Worm (Caenorhabditis elegans) whole organism, late embryonic: ENCODE measurements around the gene btb-16.

Experiments used
- C08G9.2 ChIP-seq: sonication (generic microtip); optimal IDR thresholded peaks from 2 replicates; lab custom pipeline; 2016; ENCODE audit warnings: mild to moderate bottlenecking, missing genetic modification characterization, moderate library complexity, missing compliant biosample characterization
- C38D4.7 ChIP-seq: fragments of 200-800 bp; sonication (Bioruptor generic); optimal IDR thresholded peaks from 2 replicates; lab custom pipeline; 2018; ENCODE audit warnings: mild to moderate bottlenecking, missing genetic modification characterization, moderate library complexity, missing compliant biosample characterization
- F13H6.1 ChIP-seq: sonication (generic microtip); optimal IDR thresholded peaks from 2 replicates; lab custom pipeline; 2016; ENCODE audit warnings: missing genetic modification characterization, missing compliant biosample characterization
- K09A11.1 ChIP-seq: sonication (generic microtip); optimal IDR thresholded peaks from 2 replicates; lab custom pipeline; 2017; ENCODE audit warnings: antibody characterized with exemption, mild to moderate bottlenecking, missing genetic modification characterization, missing compliant biosample characterization; ENCODE audit not compliant: insufficient read depth
- T23F11.4 ChIP-seq: fragments of 200-800 bp; sonication (Bioruptor generic); optimal IDR thresholded peaks from 2 replicates; lab custom pipeline; 2018; ENCODE audit warnings: mild to moderate bottlenecking, missing genetic modification characterization, missing compliant biosample characterization
- Y22D7AL.16 ChIP-seq: sonication (generic microtip); optimal IDR thresholded peaks from 2 replicates; lab custom pipeline; 2016; ENCODE audit warnings: missing genetic modification characterization, missing compliant biosample characterization
- ama-1 ChIP-seq: fragments of 150-350 bp; optimal IDR thresholded peaks from 2 replicates; lab custom pipeline; 2014
- ceh-14 ChIP-seq: sonication (generic microtip); optimal IDR thresholded peaks from 2 replicates; lab custom pipeline; 2016; ENCODE audit warnings: missing genotype, missing genetic modification characterization, missing compliant biosample characterization
- ceh-18 ChIP-seq: sonication (generic microtip); optimal IDR thresholded peaks from 2 replicates; lab custom pipeline; 2016; ENCODE audit warnings: missing genetic modification characterization, missing compliant biosample characterization
- ceh-19 ChIP-seq: fragments of 200-800 bp; sonication (Bioruptor generic); optimal IDR thresholded peaks from 2 replicates; lab custom pipeline; 2018; ENCODE audit warnings: mild to moderate bottlenecking, missing genetic modification characterization, missing compliant biosample characterization
- ceh-2 ChIP-seq: sonication (generic microtip); optimal IDR thresholded peaks from 2 replicates; lab custom pipeline; 2016; ENCODE audit warnings: missing genotype, missing genetic modification characterization, missing compliant biosample characterization
- ceh-24 ChIP-seq: sonication (generic microtip); optimal IDR thresholded peaks from 2 replicates; lab custom pipeline; 2016; ENCODE audit warnings: mild to moderate bottlenecking, missing genetic modification characterization, missing compliant biosample characterization
- ceh-31 ChIP-seq: sonication (generic microtip); optimal IDR thresholded peaks from 2 replicates; lab custom pipeline; 2016; ENCODE audit warnings: missing genetic modification characterization, missing compliant biosample characterization
- ceh-34 ChIP-seq: sonication (generic microtip); optimal IDR thresholded peaks from 2 replicates; lab custom pipeline; 2016; ENCODE audit warnings: mild to moderate bottlenecking, missing genetic modification characterization, missing compliant biosample characterization
- ceh-45 ChIP-seq: fragments of 200-800 bp; sonication (Bioruptor generic); IDR thresholded peaks from 2 replicates; pipeline ENCODE4 v1.3.6; 2022; ENCODE audit warnings: missing genetic modification reagents, missing genetic modification characterization, missing compliant biosample characterization
- dmd-4 ChIP-seq: sonication (generic microtip); optimal IDR thresholded peaks from 2 replicates; lab custom pipeline; 2016; ENCODE audit warnings: borderline replicate concordance, missing genetic modification characterization, missing compliant biosample characterization
- elt-2 ChIP-seq: sonication (generic microtip); optimal IDR thresholded peaks from 2 replicates; lab custom pipeline; 2016; ENCODE audit warnings: missing genetic modification reagents, missing genetic modification characterization, missing compliant biosample characterization
- fax-1 ChIP-seq: sonication (generic microtip); optimal IDR thresholded peaks from 2 replicates; lab custom pipeline; 2016; ENCODE audit warnings: missing genotype, missing genetic modification characterization, missing compliant biosample characterization
- fkh-10 ChIP-seq: fragments of 150-350 bp; optimal IDR thresholded peaks from 2 replicates; lab custom pipeline; 2014; ENCODE audit warnings: missing biosample characterization, missing genetic modification reagents, missing genetic modification characterization
- gmeb-2 ChIP-seq: sonication (generic microtip); optimal IDR thresholded peaks from 2 replicates; lab custom pipeline; 2016; ENCODE audit warnings: missing genetic modification characterization, inconsistent platforms, missing compliant biosample characterization
- hlh-30 ChIP-seq: sonication (generic microtip); optimal IDR thresholded peaks from 2 replicates; lab custom pipeline; 2017; ENCODE audit warnings: antibody characterized with exemption, missing genetic modification characterization, missing compliant biosample characterization; ENCODE audit not compliant: insufficient read depth
- hlh-6 ChIP-seq: sonication (generic microtip); optimal IDR thresholded peaks from 2 replicates; lab custom pipeline; 2016; ENCODE audit warnings: missing genotype, missing genetic modification characterization, missing compliant biosample characterization
- hlh-8 ChIP-seq: sonication (generic microtip); optimal IDR thresholded peaks from 2 replicates; lab custom pipeline; 2016; ENCODE audit warnings: missing genotype, missing genetic modification characterization, missing compliant biosample characterization
- lim-6 ChIP-seq: sonication (generic microtip); optimal IDR thresholded peaks from 2 replicates; lab custom pipeline; 2016; ENCODE audit warnings: missing genetic modification characterization, missing compliant biosample characterization
- lin-11 ChIP-seq: fragments of 200-800 bp; sonication (Bioruptor generic); optimal IDR thresholded peaks from 2 replicates; lab custom pipeline; 2018; ENCODE audit warnings: mild to moderate bottlenecking, missing genetic modification characterization, missing compliant biosample characterization
- madf-2 ChIP-seq: sonication (generic microtip); optimal IDR thresholded peaks from 2 replicates; lab custom pipeline; 2017; ENCODE audit warnings: missing genetic modification characterization, missing compliant biosample characterization
- mec-3 ChIP-seq: sonication (generic microtip); optimal IDR thresholded peaks from 2 replicates; lab custom pipeline; 2016; ENCODE audit warnings: borderline replicate concordance, missing genetic modification characterization, missing compliant biosample characterization
- nhr-11 ChIP-seq: fragments of 150-350 bp; optimal IDR thresholded peaks from 2 replicates; lab custom pipeline; 2014; ENCODE audit warnings: missing biosample characterization, missing genetic modification characterization
- npax-4 ChIP-seq: sonication (generic microtip); optimal IDR thresholded peaks from 2 replicates; lab custom pipeline; 2016; ENCODE audit warnings: missing genetic modification characterization, missing compliant biosample characterization
- odd-2 ChIP-seq: sonication (generic microtip); optimal IDR thresholded peaks from 2 replicates; lab custom pipeline; 2017; ENCODE audit warnings: antibody characterized with exemption, mild to moderate bottlenecking, missing genetic modification characterization, missing compliant biosample characterization
- pat-9 ChIP-seq: fragments of 200-800 bp; sonication (Bioruptor generic); optimal IDR thresholded peaks from 2 replicates; lab custom pipeline; 2018; ENCODE audit warnings: mild to moderate bottlenecking, missing genetic modification characterization, moderate library complexity, missing compliant biosample characterization
- pax-1 ChIP-seq: fragments of 150-350 bp; optimal IDR thresholded peaks from 2 replicates; lab custom pipeline; 2014; ENCODE audit warnings: missing biosample characterization, missing genetic modification characterization
- pha-2 ChIP-seq: sonication (generic microtip); optimal IDR thresholded peaks from 2 replicates; lab custom pipeline; 2017; ENCODE audit warnings: mild to moderate bottlenecking, missing genetic modification characterization, missing compliant biosample characterization
- pha-4 ChIP-seq: fragments of 150-350 bp; optimal IDR thresholded peaks from 2 replicates; lab custom pipeline; 2018; ENCODE audit warnings: missing biosample characterization, missing genetic modification reagents, missing genetic modification characterization
- ref-2 ChIP-seq: sonication (generic microtip); optimal IDR thresholded peaks from 2 replicates; lab custom pipeline; 2016; ENCODE audit warnings: missing genetic modification characterization, missing compliant biosample characterization
- sdc-2 ChIP-seq: sonication (generic microtip); optimal IDR thresholded peaks from 2 replicates; lab custom pipeline; 2016; ENCODE audit warnings: missing genotype, missing genetic modification characterization, missing compliant biosample characterization
- sox-2 ChIP-seq: fragments of 200-800 bp; sonication (Bioruptor generic); IDR thresholded peaks from 2 replicates; pipeline ENCODE4 v1.3.6; 2022; ENCODE audit warnings: missing genetic modification reagents, missing genetic modification characterization, missing compliant biosample characterization
- sox-4 ChIP-seq: sonication (generic microtip); optimal IDR thresholded peaks from 2 replicates; lab custom pipeline; 2017; ENCODE audit warnings: mild to moderate bottlenecking, missing genetic modification characterization, inconsistent platforms, missing compliant biosample characterization
- syd-9 ChIP-seq: sonication (generic microtip); optimal IDR thresholded peaks from 2 replicates; lab custom pipeline; 2016; ENCODE audit warnings: mild to moderate bottlenecking, missing genetic modification characterization, moderate library complexity, missing compliant biosample characterization
- tbx-2 ChIP-seq: sonication (generic microtip); optimal IDR thresholded peaks from 2 replicates; lab custom pipeline; 2016; ENCODE audit warnings: missing genetic modification characterization, missing compliant biosample characterization
- tbx-7 ChIP-seq: sonication (generic microtip); optimal IDR thresholded peaks from 2 replicates; lab custom pipeline; 2016; ENCODE audit warnings: missing genotype, missing genetic modification characterization, missing compliant biosample characterization
- unc-42 ChIP-seq: sonication (generic microtip); optimal IDR thresholded peaks from 2 replicates; lab custom pipeline; 2016; ENCODE audit warnings: missing genotype, missing genetic modification characterization, missing compliant biosample characterization
- unc-86 ChIP-seq: sonication (generic microtip); optimal IDR thresholded peaks from 2 replicates; lab custom pipeline; 2016; ENCODE audit warnings: missing genetic modification characterization, missing compliant biosample characterization

Gene btb-16

ce11 chrII:3337039-3337438 lies 40.4 kb downstream of the btb-16 start, which contains the start of gene F14D2.19:
Gene F14D2.19, minus strand, starts transcription at chrII:3337139.
- no peak for TF ChIP-seq ref-2 (tag; lab: Kevin White, UChicago)
- no peak for TF ChIP-seq pax-1 (tag; lab: Kevin White, UChicago)
- TF ChIP-seq ceh-31 (tag; lab: Kevin White, UChicago): no peak
- no peak for TF ChIP-seq sdc-2 (tag; lab: Kevin White, UChicago)
- no peak for TF ChIP-seq C08G9.2 (tag; lab: Kevin White, UChicago)
- TF ChIP-seq pha-4 (tag; lab: Kevin White, UChicago): no peak
- no peak for TF ChIP-seq hlh-6 (tag; lab: Kevin White, UChicago)
- TF ChIP-seq sox-4 (tag; lab: Kevin White, UChicago): no peak
- no peak for TF ChIP-seq ceh-45 (GFP tag; lab: Robert Waterston, UW)
- TF ChIP-seq mec-3 (tag; lab: Kevin White, UChicago): no peak
- no peak for TF ChIP-seq fkh-10 (GFP tag; lab: Kevin White, UChicago)
- TF ChIP-seq hlh-30 (tag; lab: Kevin White, UChicago): no peak
- TF ChIP-seq sox-2: no peak
- TF ChIP-seq dmd-4: no peak
- no peak for TF ChIP-seq ceh-34 (tag; lab: Kevin White, UChicago)
- TF ChIP-seq npax-4 (tag; lab: Kevin White, UChicago): no peak
- no peak for TF ChIP-seq elt-2 (tag; lab: Kevin White, UChicago)
- TF ChIP-seq odd-2 (tag; lab: Kevin White, UChicago): no peak
- no peak for TF ChIP-seq nhr-11 (tag; lab: Kevin White, UChicago)
- TF ChIP-seq, all 69 proteins: peak for 0

- TF ChIP-seq mec-3 (tag; lab: Kevin White, UChicago) (no peak), K09A11.1 (tag; lab: Kevin White, UChicago) (no peak), pax-1 (tag; lab: Kevin White, UChicago) (no peak), gmeb-2 (no peak), nhr-11 (tag; lab: Kevin White, UChicago) (no peak), ceh-24 (tag; lab: Kevin White, UChicago) (no peak), hlh-8 (tag; lab: Kevin White, UChicago) (no peak), ceh-19 (GFP tag; lab: Kevin White, UChicago) (no peak), madf-2 (tag; lab: Kevin White, UChicago) (no peak), lim-6 (tag; lab: Kevin White, UChicago) (no peak), F13H6.1 (tag; lab: Kevin White, UChicago) (no peak), npax-4 (tag; lab: Kevin White, UChicago) (no peak), unc-42 (tag; lab: Kevin White, UChicago) (no peak), syd-9 (tag; lab: Kevin White, UChicago) (no peak), ref-2 (tag; lab: Kevin White, UChicago) (no peak), ceh-14 (no peak), T23F11.4 (GFP tag; lab: Kevin White, UChicago) (no peak), ama-1 (lab: Kevin White, UChicago) (no peak), fkh-10 (GFP tag; lab: Kevin White, UChicago) (no peak), tbx-7 (tag; lab: Kevin White, UChicago) (no peak)
These were observed 41.9 kb downstream of the btb-16 start, which contains the start of gene F14D2.7 for ce11 chrII:3338556-3338955. Gene F14D2.7, minus strand, starts transcription at chrII:3338656.

- TF ChIP-seq mec-3 (tag; lab: Kevin White, UChicago): no peak
- TF ChIP-seq unc-42 (tag; lab: Kevin White, UChicago): no peak
- TF ChIP-seq lin-11 (tag; lab: Kevin White, UChicago): no peak
- no peak for TF ChIP-seq pat-9 (tag; lab: Kevin White, UChicago)
- no peak for TF ChIP-seq tbx-7 (tag; lab: Kevin White, UChicago)
- no peak for TF ChIP-seq odd-2 (tag; lab: Kevin White, UChicago)
- no peak for TF ChIP-seq Y22D7AL.16 (tag; lab: Kevin White, UChicago)
- TF ChIP-seq pha-2 (tag; lab: Kevin White, UChicago): no peak
- no peak for TF ChIP-seq ceh-2 (tag; lab: Kevin White, UChicago)
- TF ChIP-seq C38D4.7 (GFP tag; lab: Kevin White, UChicago): no peak
- TF ChIP-seq ceh-18 (tag; lab: Kevin White, UChicago): no peak
- no peak for TF ChIP-seq tbx-2 (tag; lab: Kevin White, UChicago)
- no peak for TF ChIP-seq fax-1 (tag; lab: Kevin White, UChicago)
- TF ChIP-seq unc-86 (tag; lab: Kevin White, UChicago): no peak
- no peak for TF ChIP-seq ceh-19 (GFP tag; lab: Kevin White, UChicago)
These were observed 43.6 kb downstream of the btb-16 start, which contains the start of gene F14D2.5 for ce11 chrII:3340251-3340650. Gene F14D2.5, plus strand, starts transcription at chrII:3340551.
